Worm (Caenorhabditis elegans): ENCODE results near the gene E01G6.2.

E01G6.2 gene

ce11 chrX:12256594-12257048, at the start of gene E01G6.2:
TSS of gene E01G6.2 (plus strand) at chrX:12256644.
- no peak for TF ChIP-seq flt-1 (GFP tag; IDR thresholded peaks at IDR 0.05)
- TF ChIP-seq tra-4 (tag; optimal IDR thresholded peaks at IDR 0.05) = no peak
- TF ChIP-seq tbx-11 (GFP tag; IDR thresholded peaks at IDR 0.05) = no peak
- TF ChIP-seq hnd-1 (tag; optimal IDR thresholded peaks at IDR 0.05) = no peak
- no peak for TF ChIP-seq ceh-13 (GFP tag; optimal IDR thresholded peaks at IDR 0.05)
- no peak for TF ChIP-seq hmg-4 (GFP tag; optimal IDR thresholded peaks at IDR 0.05)
- no peak for TF ChIP-seq ets-7 (tag; optimal IDR thresholded peaks at IDR 0.05)
- no peak for TF ChIP-seq aly-1 (tag; optimal IDR thresholded peaks at IDR 0.05)
- no peak for TF ChIP-seq sea-1 (GFP tag; conservative IDR thresholded peaks at IDR 0.05)
- no peak for TF ChIP-seq ceh-36 (tag; optimal IDR thresholded peaks at IDR 0.05)
- TF ChIP-seq pes-1 (GFP tag; IDR thresholded peaks at IDR 0.05) = no peak
- TF ChIP-seq tbx-37 (GFP tag; conservative IDR thresholded peaks at IDR 0.05) = no peak
- no peak for TF ChIP-seq hmbx-1 (tag; optimal IDR thresholded peaks at IDR 0.05)
- TF ChIP-seq scrt-1 (GFP tag; IDR thresholded peaks at IDR 0.05) = no peak
- TF ChIP-seq F13C5.2 (tag; optimal IDR thresholded peaks at IDR 0.05) = no peak

- TF ChIP-seq ceh-36 (tag; optimal IDR thresholded peaks at IDR 0.05) = no peak
- no peak for TF ChIP-seq ets-7 (tag; optimal IDR thresholded peaks at IDR 0.05)
- no peak for TF ChIP-seq sea-1 (GFP tag; conservative IDR thresholded peaks at IDR 0.05)
- TF ChIP-seq hmbx-1 (tag; optimal IDR thresholded peaks at IDR 0.05) = no peak
- TF ChIP-seq F13C5.2 (tag; optimal IDR thresholded peaks at IDR 0.05) = no peak
- no peak for TF ChIP-seq tbx-11 (GFP tag; IDR thresholded peaks at IDR 0.05)
Observed at ce11 chrX:12207078-12207477, 49.4 kb upstream of the E01G6.2 start.

DNA sequence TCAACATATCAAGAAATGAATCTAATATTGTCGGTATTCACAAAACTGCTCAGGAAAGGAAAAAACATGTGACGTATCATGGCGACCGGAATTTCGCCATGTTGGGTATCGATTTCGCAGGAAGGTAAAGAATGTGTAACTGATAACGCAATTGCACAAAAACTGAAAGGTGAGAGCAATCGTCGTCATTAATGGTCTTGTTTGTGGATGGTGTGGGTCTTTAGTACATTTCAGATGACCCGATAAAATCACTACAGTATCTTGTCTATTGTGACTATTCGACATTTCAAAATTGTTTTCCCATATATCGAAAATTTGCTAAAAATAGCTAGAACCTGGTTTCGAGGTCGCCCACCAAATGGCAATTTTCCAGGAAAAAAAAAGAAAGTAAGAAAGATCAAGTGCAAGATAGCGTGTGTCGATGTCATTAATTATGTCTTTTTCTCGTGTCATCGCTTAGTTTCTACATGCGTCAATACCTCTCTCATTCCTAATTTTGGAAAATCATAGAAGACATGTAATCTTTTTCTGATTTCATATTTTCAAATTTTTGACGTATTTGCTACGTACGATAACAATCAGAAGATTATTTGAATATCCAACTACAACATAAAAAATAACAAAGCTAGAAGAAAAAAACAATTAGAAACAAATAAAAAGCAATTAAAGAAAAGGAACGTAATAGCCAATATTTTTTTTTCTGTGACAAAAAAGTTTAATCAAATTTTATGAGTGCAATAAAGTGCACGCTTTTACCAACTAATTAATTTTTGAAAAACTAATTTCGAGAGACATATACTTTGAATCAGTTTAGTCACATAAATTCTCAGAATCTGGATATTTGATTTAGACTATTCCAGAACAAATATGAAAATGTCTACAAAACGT, 46.1 kb upstream of the E01G6.2 start:
- no peak for TF ChIP-seq tra-4 (tag; optimal IDR thresholded peaks at IDR 0.05)
- TF ChIP-seq hmbx-1 (tag; optimal IDR thresholded peaks at IDR 0.05) = no peak
- no peak for TF ChIP-seq tbx-37 (GFP tag; conservative IDR thresholded peaks at IDR 0.05)
- no peak for TF ChIP-seq sea-1 (GFP tag; conservative IDR thresholded peaks at IDR 0.05)
- TF ChIP-seq aly-1 (tag; optimal IDR thresholded peaks at IDR 0.05) = no peak
- TF ChIP-seq ceh-13 (GFP tag; optimal IDR thresholded peaks at IDR 0.05) = no peak
- TF ChIP-seq pes-1 (GFP tag; IDR thresholded peaks at IDR 0.05) = no peak

- TF ChIP-seq hmg-4 (GFP tag; optimal IDR thresholded peaks at IDR 0.05) (no peak), sea-1 (GFP tag; conservative IDR thresholded peaks at IDR 0.05) (no peak), scrt-1 (GFP tag; IDR thresholded peaks at IDR 0.05) (no peak), pes-1 (GFP tag; IDR thresholded peaks at IDR 0.05) (no peak), tra-4 (tag; optimal IDR thresholded peaks at IDR 0.05) (no peak), tbx-11 (GFP tag; IDR thresholded peaks at IDR 0.05) (no peak), B0310.2 (tag; optimal IDR thresholded peaks at IDR 0.05) (no peak), hnd-1 (tag; optimal IDR thresholded peaks at IDR 0.05) (no peak), ceh-36 (tag; optimal IDR thresholded peaks at IDR 0.05) (no peak)
Observed at ce11 chrX:12212801-12213200, 43.6 kb upstream of the E01G6.2 start, which contains the start of gene cab-1. TSS of gene cab-1 (minus strand) at chrX:12212901.

ce11 chrX:12216943-12217342, 39.5 kb upstream of the E01G6.2 start, which contains the start of gene C23H4.8:
TSS of gene C23H4.8 (plus strand) at chrX:12217243.
- no peak for TF ChIP-seq flt-1 (GFP tag; IDR thresholded peaks at IDR 0.05)
- TF ChIP-seq ceh-13 (GFP tag; optimal IDR thresholded peaks at IDR 0.05) = no peak
- TF ChIP-seq tbx-11 (GFP tag; IDR thresholded peaks at IDR 0.05) = no peak

DNA sequence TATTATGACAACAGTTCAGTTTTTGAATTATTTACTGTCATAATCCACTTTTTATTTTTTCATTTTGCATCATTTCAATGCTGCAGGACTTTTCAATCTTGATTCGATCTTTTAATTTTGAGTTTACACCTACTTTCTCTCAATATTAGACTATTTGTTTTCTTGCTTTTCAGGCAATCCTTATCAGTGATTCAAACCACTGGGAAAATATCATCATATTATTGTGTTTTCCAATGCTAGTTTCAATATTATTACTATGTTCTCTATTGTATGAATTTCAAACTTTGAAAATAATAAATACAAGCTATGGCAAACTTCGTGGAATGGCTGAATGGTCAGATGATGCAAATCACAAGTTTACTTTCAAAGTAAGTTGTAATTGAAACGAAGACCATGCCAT, 37.0 kb upstream of the E01G6.2 start, which contains the start of gene cest-8:
Gene cest-8 (plus strand): TSS at position 184 of the 400 bp plus-strand sequence.
- TF ChIP-seq tra-4 (tag; optimal IDR thresholded peaks at IDR 0.05) (no peak), pes-1 (GFP tag; IDR thresholded peaks at IDR 0.05) (no peak)

DNA sequence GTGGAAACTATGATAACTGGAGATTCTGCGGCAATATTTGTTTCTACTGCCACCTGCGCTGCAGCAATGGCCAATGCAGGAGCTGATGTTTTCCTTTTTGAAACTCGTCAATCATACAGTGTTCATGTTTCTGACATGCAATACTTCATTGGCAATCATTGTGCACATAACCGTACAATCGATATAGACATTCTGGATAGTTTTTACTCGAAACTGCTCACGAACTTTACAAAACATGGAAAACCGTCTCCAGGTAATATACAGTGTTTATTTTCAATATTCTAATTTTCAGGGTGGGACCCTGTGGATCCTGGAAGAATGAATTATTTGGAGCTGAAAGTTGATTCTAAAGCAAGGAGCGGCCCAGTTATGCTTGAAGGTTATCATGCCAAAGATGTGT, 34.6 kb upstream of the E01G6.2 start, which contains the start of gene cest-9.2:
Gene cest-9.2 (plus strand): TSS at position 301 of the 400 bp plus-strand sequence.
- TF ChIP-seq tra-4 (tag; optimal IDR thresholded peaks at IDR 0.05) = no peak
- no peak for TF ChIP-seq sea-1 (GFP tag; conservative IDR thresholded peaks at IDR 0.05)
- TF ChIP-seq ama-1 (optimal IDR thresholded peaks at IDR 0.05) = no peak
- TF ChIP-seq ceh-13 (GFP tag; optimal IDR thresholded peaks at IDR 0.05) = no peak
- TF ChIP-seq hnd-1 (tag; optimal IDR thresholded peaks at IDR 0.05) = no peak
- TF ChIP-seq ets-7 (tag; optimal IDR thresholded peaks at IDR 0.05) = no peak
- no peak for TF ChIP-seq scrt-1 (GFP tag; IDR thresholded peaks at IDR 0.05)
- TF ChIP-seq tbx-37 (GFP tag; conservative IDR thresholded peaks at IDR 0.05) = no peak
- no peak for TF ChIP-seq flt-1 (GFP tag; IDR thresholded peaks at IDR 0.05)
- no peak for TF ChIP-seq F13C5.2 (tag; optimal IDR thresholded peaks at IDR 0.05)

ce11 chrX:12222723-12223122, 33.7 kb upstream of the E01G6.2 start:
- no peak for TF ChIP-seq ets-7 (tag; optimal IDR thresholded peaks at IDR 0.05)
- no peak for TF ChIP-seq F13C5.2 (tag; optimal IDR thresholded peaks at IDR 0.05)
- no peak for TF ChIP-seq hnd-1 (tag; optimal IDR thresholded peaks at IDR 0.05)
- TF ChIP-seq scrt-1 (GFP tag; IDR thresholded peaks at IDR 0.05) = no peak
- no peak for TF ChIP-seq ceh-36 (tag; optimal IDR thresholded peaks at IDR 0.05)
- TF ChIP-seq B0310.2 (tag; optimal IDR thresholded peaks at IDR 0.05) = no peak
- TF ChIP-seq tbx-11 (GFP tag; IDR thresholded peaks at IDR 0.05) = no peak
- no peak for TF ChIP-seq aly-1 (tag; optimal IDR thresholded peaks at IDR 0.05)
- no peak for TF ChIP-seq hmg-4 (GFP tag; optimal IDR thresholded peaks at IDR 0.05)
- no peak for TF ChIP-seq sea-1 (GFP tag; conservative IDR thresholded peaks at IDR 0.05)
